Worm (Caenorhabditis elegans): Measurements from ENCODE around the gene Y49F6B.8.

DNA sequence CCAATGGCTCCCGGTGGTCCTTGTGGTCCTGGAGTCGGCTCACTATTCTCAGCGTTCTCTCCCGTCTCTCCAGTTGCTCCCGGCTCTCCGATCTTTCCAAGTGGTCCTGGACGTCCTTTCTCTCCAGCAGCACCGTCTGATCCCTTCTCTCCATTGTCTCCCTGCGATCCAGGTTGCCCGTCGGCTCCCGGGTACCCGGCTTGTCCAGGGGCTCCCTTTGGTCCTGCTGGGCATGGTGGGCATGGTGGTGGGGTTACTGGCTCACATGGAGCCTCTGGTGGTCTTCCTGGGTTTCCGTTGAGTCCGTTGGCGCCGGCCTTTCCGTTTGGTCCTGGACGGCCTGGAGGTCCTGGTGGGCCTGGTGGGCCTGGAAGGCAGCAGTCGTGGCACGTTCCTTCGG is 18.9 kb upstream of the Y49F6B.8 start:
- TF ChIP-seq tra-4 (tag; optimal IDR thresholded peaks at IDR 0.05) = no peak
- no peak for TF ChIP-seq ets-7 (tag; optimal IDR thresholded peaks at IDR 0.05)
- no peak for TF ChIP-seq ama-1 (optimal IDR thresholded peaks at IDR 0.05)

Measured in whole organism, early embryonic.